Worm (Caenorhabditis elegans) whole organism, dauer: ENCODE measurements around the gene chil-13.

Experiments used
- unc-62 ChIP-seq: sonication (generic microtip); optimal IDR thresholded peaks from 2 replicates; lab custom pipeline; 2017; ENCODE audit warnings: missing biosample characterization, missing genetic modification reagents, missing genetic modification characterization

The chil-13 gene

DNA sequence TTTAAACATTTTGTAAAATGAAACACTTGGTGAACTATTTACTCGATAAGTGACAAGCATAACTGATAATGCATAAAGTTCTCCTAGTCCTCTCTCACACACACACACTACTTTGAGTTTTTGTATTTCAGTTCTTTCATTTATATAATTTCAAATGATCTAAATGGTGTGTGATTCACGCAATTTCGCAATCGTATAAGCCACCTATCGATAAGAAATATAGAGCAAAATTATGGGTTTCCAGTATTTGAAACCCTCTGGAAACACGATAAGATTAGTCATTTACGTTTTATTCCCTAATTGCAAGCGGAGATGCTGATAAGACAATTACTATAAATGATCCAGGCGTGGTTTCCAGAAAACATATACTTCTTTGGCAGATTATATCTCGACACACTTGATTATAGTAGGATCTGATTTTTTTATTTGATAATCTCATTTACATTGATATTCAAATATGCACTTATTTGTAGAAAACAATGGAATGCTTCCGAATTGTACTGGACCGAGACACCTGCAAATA, 26.0 kb downstream of the chil-13 start, which contains the start of gene arrd-3:
Gene arrd-3 (plus strand): TSS at position 473 of the 523 bp plus-strand sequence.
- TF ChIP-seq unc-62 (GFP tag; lab: Kevin White, UChicago), result no peak

DNA sequence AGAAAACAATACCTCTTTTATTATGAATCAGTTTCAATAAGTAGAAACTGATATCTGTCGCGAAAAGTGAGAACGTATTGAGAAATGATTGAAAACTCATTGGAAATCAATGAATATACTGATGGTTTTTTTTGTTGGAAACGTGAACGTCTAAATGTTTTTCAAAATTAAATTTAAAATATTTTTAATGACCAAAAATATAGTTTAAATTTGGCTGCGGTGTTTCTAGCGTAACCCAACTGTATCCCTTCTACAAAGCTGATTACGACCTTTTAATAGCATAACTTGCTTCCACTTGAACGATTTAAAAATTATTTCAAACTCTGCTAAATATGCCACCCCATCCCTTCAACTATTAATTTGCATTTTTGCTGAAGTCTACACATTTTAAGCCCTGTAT, 26.6 kb downstream of the chil-13 start, which contains the start of gene M176.9:
Gene M176.9 (minus strand): TSS at position 101 of the 400 bp plus-strand sequence.
- TF ChIP-seq unc-62 (GFP tag; lab: Kevin White, UChicago), result no peak

DNA sequence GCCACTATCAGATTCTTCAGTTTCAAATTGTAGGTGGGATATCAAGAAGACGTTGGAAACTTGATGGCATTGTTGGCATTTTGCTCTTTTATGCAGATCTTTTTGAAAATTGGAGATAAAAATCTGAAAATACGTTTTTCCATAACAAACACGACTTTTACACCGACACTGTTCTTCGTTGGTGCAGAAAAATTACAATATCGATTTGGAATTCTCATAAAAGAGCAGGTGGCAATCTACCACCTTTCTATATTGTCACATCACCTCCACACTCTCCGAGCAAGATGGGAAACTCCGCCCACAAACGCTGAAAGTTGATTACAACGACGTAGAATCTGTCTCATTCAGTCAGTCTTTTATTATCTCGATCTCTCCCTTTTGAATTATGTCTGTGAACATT, 30.7 kb downstream of the chil-13 start, which contains the start of gene arrd-2:
Gene arrd-2 (plus strand): TSS at position 301 of the 400 bp plus-strand sequence.
- TF ChIP-seq unc-62 (GFP tag; lab: Kevin White, UChicago), result no peak

DNA sequence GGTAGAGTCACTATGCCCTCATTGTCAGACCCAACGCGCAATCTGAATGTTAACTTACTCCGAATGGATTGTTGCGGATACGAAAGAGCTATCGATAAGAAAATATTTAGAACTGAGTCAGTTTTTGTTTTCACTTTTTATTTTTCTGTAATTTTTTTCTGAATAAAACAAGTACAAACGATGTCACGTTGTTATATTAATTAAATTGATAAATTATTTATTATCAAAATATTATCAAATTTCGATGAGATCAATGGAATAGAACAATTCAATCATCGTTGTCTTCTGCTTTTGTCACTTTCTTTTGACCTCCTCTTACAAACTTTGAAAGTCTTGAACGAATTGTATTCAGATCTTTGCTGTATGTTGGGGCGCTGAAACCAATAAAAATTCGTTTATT, 31.1 kb downstream of the chil-13 start, which contains the start of gene mpz-6:
Gene mpz-6 (minus strand): TSS at position 101 of the 400 bp plus-strand sequence.
- no peak for TF ChIP-seq unc-62 (GFP tag; lab: Kevin White, UChicago)

DNA sequence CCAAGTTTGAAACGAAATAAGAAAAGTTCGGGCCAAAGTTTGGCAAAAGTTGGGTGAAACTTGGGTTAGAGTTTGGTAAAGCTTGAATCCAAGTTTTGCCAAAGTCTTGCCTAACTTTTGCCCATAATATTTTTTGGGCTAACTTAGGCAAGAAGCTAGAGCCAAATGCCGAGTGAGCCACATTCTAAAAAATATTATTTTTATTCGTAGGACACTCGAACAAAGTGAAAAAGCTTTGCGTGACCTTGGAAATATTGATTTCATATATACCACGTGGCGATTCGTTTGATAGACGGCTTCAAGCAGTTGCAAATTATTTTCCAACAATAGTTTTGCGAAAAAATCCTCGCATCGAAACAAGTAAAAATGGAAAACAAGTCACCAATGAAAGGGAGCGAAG, 34.3 kb downstream of the chil-13 start, which contains the start of gene Y51B9A.5:
Gene Y51B9A.5 (plus strand): TSS at position 301 of the 400 bp plus-strand sequence.
- no peak for TF ChIP-seq unc-62 (GFP tag; lab: Kevin White, UChicago)

DNA sequence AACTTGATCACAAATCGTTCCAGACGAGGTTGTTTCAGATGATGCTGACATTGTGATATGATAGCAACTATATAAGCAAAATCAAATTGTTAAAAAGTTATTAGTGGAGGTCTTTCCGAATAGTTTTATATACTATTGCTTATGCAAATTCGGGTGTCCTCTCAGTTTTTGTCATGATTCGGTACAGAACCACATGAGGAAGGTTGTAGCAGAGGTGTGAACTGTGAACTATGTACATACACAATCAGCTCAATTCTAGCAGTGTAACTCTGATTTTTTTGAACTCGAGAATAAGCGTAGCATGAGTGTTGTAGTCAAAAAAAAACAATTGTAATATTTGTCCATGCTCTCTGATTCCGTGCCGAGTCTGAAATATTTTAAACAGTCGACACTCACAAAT, 35.0 kb downstream of the chil-13 start, which contains the start of gene Y51B9A.6:
Gene Y51B9A.6 (minus strand): TSS at position 101 of the 400 bp plus-strand sequence.
- TF ChIP-seq unc-62 (GFP tag; lab: Kevin White, UChicago), result no peak

DNA sequence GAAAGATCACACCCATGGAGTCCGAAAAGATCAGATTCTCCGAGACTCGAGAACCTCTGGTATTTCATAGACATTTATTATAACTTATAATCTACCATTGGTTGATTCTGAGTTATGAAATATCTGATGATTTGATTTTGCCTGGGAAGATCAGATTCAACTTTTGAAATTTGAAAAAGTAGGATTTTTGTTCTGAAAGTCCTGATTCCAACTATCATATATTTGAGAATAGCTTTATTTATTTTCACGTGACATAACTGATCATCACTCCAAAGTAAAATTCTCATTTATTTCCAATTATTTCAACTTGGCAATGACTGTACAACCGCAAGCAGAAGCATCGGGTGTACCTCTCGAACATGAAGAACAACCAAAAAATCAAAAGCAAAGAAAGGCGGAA, 38.4 kb downstream of the chil-13 start, which contains the start of gene Y51B9A.7:
Gene Y51B9A.7 (plus strand): TSS at position 301 of the 400 bp plus-strand sequence.
- TF ChIP-seq unc-62 (GFP tag; lab: Kevin White, UChicago), result no peak

DNA sequence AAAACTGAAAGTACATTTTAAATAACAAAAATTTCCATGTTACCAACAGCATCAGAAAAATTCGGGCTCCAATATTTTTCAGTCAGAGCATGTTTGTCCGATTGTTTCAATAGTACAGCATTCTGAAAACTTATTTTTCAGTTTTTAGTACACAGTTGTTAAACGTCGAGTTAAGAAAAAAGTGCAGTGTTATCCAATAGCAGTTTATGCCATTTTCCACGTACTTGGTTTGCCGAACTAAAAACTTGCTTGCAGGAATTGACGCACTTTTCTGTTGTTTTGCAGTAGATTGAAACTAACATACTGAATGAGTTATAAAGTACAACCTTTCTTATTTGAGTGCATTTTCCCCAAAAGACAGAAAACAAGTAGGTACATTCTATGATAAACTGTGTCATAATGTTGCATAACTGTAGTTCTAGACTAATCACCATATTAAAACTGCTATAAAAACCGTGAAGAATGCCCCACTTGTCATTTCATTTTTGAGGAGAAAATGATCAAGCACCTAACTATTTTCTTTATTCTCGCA, 39.7 kb downstream of the chil-13 start, which contains the start of the genes Y51B9A.14 and Y51B9A.8:
Gene Y51B9A.14 (minus strand): TSS at position 101 of the 532 bp plus-strand sequence.
Gene Y51B9A.8 (plus strand): TSS at position 482 of the 532 bp plus-strand sequence.
- no peak for TF ChIP-seq unc-62 (GFP tag; lab: Kevin White, UChicago)

DNA sequence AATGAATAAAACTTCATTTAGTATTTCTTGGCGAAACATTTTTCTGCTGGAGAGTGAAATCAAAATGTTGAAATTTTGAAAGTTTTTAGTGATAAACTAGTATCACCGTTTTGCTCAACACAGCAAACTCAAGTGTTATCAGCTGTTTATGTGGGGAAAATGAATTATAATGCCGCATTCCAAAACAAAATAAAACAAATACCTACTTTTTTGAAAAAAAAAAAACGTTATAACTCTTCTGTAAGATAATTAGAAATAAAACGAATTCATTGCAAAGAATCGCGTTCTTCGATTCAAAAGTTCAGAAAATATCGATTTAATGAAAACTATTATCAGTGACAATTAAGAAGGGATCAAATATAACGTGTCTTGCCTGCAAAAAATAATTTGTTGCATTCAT, 40.6 kb downstream of the chil-13 start, which contains the start of gene Y51B9A.9:
Gene Y51B9A.9 (minus strand): TSS at position 101 of the 400 bp plus-strand sequence.
- no peak for TF ChIP-seq unc-62 (GFP tag; lab: Kevin White, UChicago)

DNA sequence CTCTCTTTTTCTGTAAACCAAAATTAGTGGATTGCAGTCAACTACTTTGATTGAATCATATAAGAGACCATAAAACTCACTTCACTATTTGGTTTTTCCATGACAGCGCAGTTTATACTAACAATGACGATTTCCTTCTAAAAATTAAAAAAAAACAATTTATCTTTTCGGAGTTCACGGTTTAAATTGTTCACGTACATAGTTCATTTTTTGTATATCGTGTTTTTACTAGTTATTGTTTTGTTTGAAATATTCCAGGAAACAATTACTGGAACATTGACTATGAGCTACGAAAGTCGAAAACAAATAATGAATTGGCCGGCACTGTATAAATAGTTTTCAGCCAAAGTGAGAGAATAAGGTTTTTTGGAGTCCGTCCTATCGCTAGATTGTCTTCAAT, 45.4 kb downstream of the chil-13 start, which contains the start of gene lido-17:
Gene lido-17 (minus strand): TSS at position 101 of the 400 bp plus-strand sequence.
- TF ChIP-seq unc-62 (GFP tag; lab: Kevin White, UChicago), result no peak
